Fruit fly (Drosophila melanogaster) whole organism, prepupa: ENCODE data around the gene CG5676.

ENCODE experiments used
- Blimp-1 ChIP-seq: fragments of 200-800 bp; sonication (Bioruptor generic); optimal IDR thresholded peaks from 3 replicates; lab custom pipeline; 2017; ENCODE audit warnings: missing biosample characterization, missing genetic modification characterization, mild to moderate bottlenecking, moderate library complexity, missing genetic modification reagents
- CG11902 ChIP-seq: fragments of 200-800 bp; sonication (Bioruptor generic); optimal IDR thresholded peaks from 3 replicates; lab custom pipeline; 2016; ENCODE audit warnings: missing biosample characterization, missing genetic modification characterization
- CG1621 ChIP-seq: fragments of 200-800 bp; sonication (Bioruptor generic); optimal IDR thresholded peaks from 3 replicates; lab custom pipeline; 2018; ENCODE audit warnings: missing biosample characterization, mild to moderate bottlenecking, missing genetic modification characterization
- CG16779 ChIP-seq: fragments of 200-800 bp; sonication (Bioruptor generic); optimal IDR thresholded peaks from 3 replicates; lab custom pipeline; 2017; ENCODE audit warnings: missing biosample characterization, mild to moderate bottlenecking, missing genetic modification characterization
- CG3032 ChIP-seq: fragments of 200-800 bp; optimal IDR thresholded peaks from 2 replicates; lab custom pipeline; 2019; ENCODE audit warnings: missing biosample characterization, mild to moderate bottlenecking, missing genetic modification characterization, moderate library complexity
- CG31627 ChIP-seq: fragments of 200-800 bp; sonication (Bioruptor generic); optimal IDR thresholded peaks from 3 replicates; lab custom pipeline; 2016; ENCODE audit warnings: missing biosample characterization, missing genetic modification characterization
- CG4318 ChIP-seq: fragments of 200-800 bp; sonication (Bioruptor generic); optimal IDR thresholded peaks from 3 replicates; lab custom pipeline; 2017; ENCODE audit warnings: missing biosample characterization, mild to moderate bottlenecking, missing genetic modification characterization
- CG6808 ChIP-seq: fragments of 200-800 bp; sonication (Bioruptor generic); optimal IDR thresholded peaks from 3 replicates; lab custom pipeline; 2017; ENCODE audit warnings: missing biosample characterization, missing genetic modification characterization, mild to moderate bottlenecking, moderate library complexity, missing genetic modification reagents
- CG8319 ChIP-seq: fragments of 200-800 bp; sonication (Bioruptor generic); optimal IDR thresholded peaks from 3 replicates; lab custom pipeline; 2016; ENCODE audit warnings: missing biosample characterization, missing genetic modification characterization
- CG8632 ChIP-seq: fragments of 200-800 bp; sonication (Bioruptor generic); optimal IDR thresholded peaks from 3 replicates; lab custom pipeline; 2016; ENCODE audit warnings: missing biosample characterization, missing genetic modification characterization
- CG9139 ChIP-seq: fragments of 200-800 bp; sonication (Bioruptor generic); optimal IDR thresholded peaks from 3 replicates; lab custom pipeline; 2017; ENCODE audit warnings: missing biosample characterization, mild to moderate bottlenecking, missing genetic modification characterization
- Eip78C ChIP-seq: fragments of 200-800 bp; sonication (Bioruptor generic); peaks from one replicate; lab custom pipeline; 2016; ENCODE audit warnings: missing biosample characterization, missing genetic modification characterization
- Eip93F ChIP-seq: fragments of 200-800 bp; sonication (Bioruptor generic); optimal IDR thresholded peaks from 2 replicates; lab custom pipeline; 2016; ENCODE audit warnings: missing biosample characterization, mild to moderate bottlenecking, missing genetic modification characterization
- Hr38 ChIP-seq: sonication (Bioruptor generic); optimal IDR thresholded peaks from 2 replicates; lab custom pipeline; 2016; ENCODE audit warnings: missing biosample characterization, missing genetic modification characterization
- Sox102F ChIP-seq: fragments of 200-800 bp; sonication (Bioruptor generic); optimal IDR thresholded peaks from 2 replicates; lab custom pipeline; 2016; ENCODE audit warnings: missing biosample characterization, mild to moderate bottlenecking, missing genetic modification characterization
- Sox14 ChIP-seq: fragments of 200-800 bp; sonication (Bioruptor generic); optimal IDR thresholded peaks from 3 replicates; lab custom pipeline; 2016; ENCODE audit warnings: missing biosample characterization, missing genetic modification characterization
- Sox15 ChIP-seq: fragments of 200-800 bp; sonication (Bioruptor generic); optimal IDR thresholded peaks from 3 replicates; lab custom pipeline; 2016; ENCODE audit warnings: missing biosample characterization, missing genetic modification characterization
- dac ChIP-seq: fragments of 200-800 bp; sonication (Bioruptor generic); optimal IDR thresholded peaks from 2 replicates; lab custom pipeline; 2017; ENCODE audit warnings: missing biosample characterization, mild to moderate bottlenecking, missing genetic modification characterization
- dsx ChIP-seq: fragments of 200-800 bp; optimal IDR thresholded peaks from 3 replicates; lab custom pipeline; 2019; ENCODE audit warnings: missing biosample characterization, mild to moderate bottlenecking, missing genetic modification characterization, moderate library complexity; ENCODE audit not compliant: poor library complexity, severe bottlenecking
- esn ChIP-seq: fragments of 200-800 bp; sonication (Bioruptor generic); optimal IDR thresholded peaks from 2 replicates; lab custom pipeline; 2016; ENCODE audit warnings: missing biosample characterization, mild to moderate bottlenecking, missing genetic modification characterization, moderate library complexity
- fkh ChIP-seq: fragments of 200-800 bp; sonication (Bioruptor generic); optimal IDR thresholded peaks from 3 replicates; lab custom pipeline; 2017; ENCODE audit warnings: missing biosample characterization, mild to moderate bottlenecking, missing genetic modification characterization, moderate library complexity
- lz ChIP-seq: fragments of 200-800 bp; sonication (Bioruptor generic); optimal IDR thresholded peaks from 3 replicates; lab custom pipeline; 2016; ENCODE audit warnings: missing biosample characterization, missing genetic modification characterization
- net ChIP-seq: fragments of 200-800 bp; sonication (Bioruptor generic); optimal IDR thresholded peaks from 3 replicates; lab custom pipeline; 2016; ENCODE audit warnings: missing biosample characterization, missing genetic modification characterization
- pdm3 ChIP-seq: fragments of 200-800 bp; sonication (Bioruptor generic); optimal IDR thresholded peaks from 3 replicates; lab custom pipeline; 2016; ENCODE audit warnings: missing biosample characterization, missing genetic modification characterization
- spab ChIP-seq: fragments of 200-800 bp; sonication (Bioruptor generic); optimal IDR thresholded peaks from 2 replicates; lab custom pipeline; 2017; ENCODE audit warnings: missing biosample characterization, mild to moderate bottlenecking, missing genetic modification characterization, missing genetic modification reagents
- topi ChIP-seq: fragments of 200-800 bp; sonication (Bioruptor generic); optimal IDR thresholded peaks from 3 replicates; lab custom pipeline; 2016; ENCODE audit warnings: missing biosample characterization, missing genetic modification characterization

The CG5676 gene

dm6 chr2L:10260750-10261493, 5.2 kb upstream of the CG5676 start, which contains the start of gene Pten (continued):
- TF ChIP-seq pdm3 (GFP tag; lab: Kevin White, UChicago) (no peak), CG8319 (peak; percentile 48), Eip93F (GFP tag; lab: Kevin White, UChicago) (no peak), Sox14 (GFP tag; lab: Kevin White, UChicago) (peak; percentile 55), fkh (GFP tag; lab: Kevin White, UChicago) (peak; percentile 86), dac (GFP tag; lab: Kevin White, UChicago) (no peak), Hr38 (no peak), CG16779 (tag; lab: Kevin White, UChicago) (no peak), spab (GFP tag; lab: Kevin White, UChicago) (no peak)

dm6 chr2L:10259960-10260749, 4.5 kb upstream of the CG5676 start:
- TF ChIP-seq CG8632 (GFP tag; lab: Kevin White, UChicago): no peak
- no peak for TF ChIP-seq CG9139 (GFP tag; lab: Kevin White, UChicago)
- TF ChIP-seq CG6808 (GFP tag; lab: Kevin White, UChicago): no peak
- no peak for TF ChIP-seq CG8319
- peak; percentile 83 for TF ChIP-seq Eip78C (GFP tag; lab: Kevin White, UChicago)
- no peak for TF ChIP-seq CG1621 (tag; lab: Kevin White, UChicago)
- TF ChIP-seq Sox15: no peak
- TF ChIP-seq, all 60 proteins: peak for 1

DNA sequence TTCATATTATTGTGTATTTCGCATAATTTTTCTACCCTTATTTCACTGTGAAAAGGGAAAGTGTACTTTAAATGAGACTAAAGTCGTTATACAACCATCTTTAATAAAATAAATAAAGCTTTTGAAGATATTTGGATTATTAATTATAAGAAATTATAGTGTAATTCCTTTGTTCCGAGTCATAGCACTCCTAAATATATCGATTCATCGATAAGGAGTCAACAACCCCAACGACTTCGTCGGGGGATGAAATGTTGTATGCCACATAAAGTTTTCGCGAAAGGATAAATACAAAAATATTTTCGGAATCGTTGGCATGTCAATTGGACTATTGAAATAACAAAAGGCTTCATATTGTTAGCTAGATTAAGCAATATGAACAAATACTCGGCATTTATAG, 4.1 kb downstream of the CG5676 start, which contains the start of gene Ror:
Gene Ror (plus strand): TSS at position 252 of the 400 bp plus-strand sequence.
- TF ChIP-seq pdm3 (GFP tag; lab: Kevin White, UChicago): no peak
- TF ChIP-seq CG4318 (GFP tag; lab: Kevin White, UChicago): no peak
- no peak for TF ChIP-seq Sox102F
- TF ChIP-seq topi: no peak
- TF ChIP-seq, all 60 proteins: peak for 0

DNA sequence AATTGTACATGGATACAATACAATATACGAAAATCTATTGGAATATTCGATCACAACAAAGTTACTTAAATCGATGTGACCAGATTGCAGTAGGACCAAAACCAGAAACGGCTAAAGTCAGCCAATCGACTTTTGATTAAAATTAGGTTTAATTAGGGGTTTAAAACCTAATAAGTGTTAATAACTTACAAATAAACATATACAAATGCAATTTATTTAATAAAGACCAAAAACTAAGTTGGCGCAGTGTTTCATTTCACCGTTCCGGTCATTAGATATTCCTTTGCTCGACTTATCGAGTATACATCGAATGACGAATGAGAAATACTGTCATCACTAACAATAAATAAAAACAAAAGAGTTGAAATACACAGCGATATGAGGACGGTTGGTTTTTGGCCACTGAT, 5.2 kb downstream of the CG5676 start, which contains the start of the genes bsk and CG31717:
Gene bsk (minus strand): TSS at position 61 of the 407 bp plus-strand sequence.
Gene CG31717 (plus strand): TSS at position 297 of the 407 bp plus-strand sequence.
- TF ChIP-seq CG3032 (tag; lab: Kevin White, UChicago): no peak
- no peak for TF ChIP-seq Hr38
- TF ChIP-seq CG31627 (GFP tag; lab: Kevin White, UChicago): no peak
- peak; percentile 6 for TF ChIP-seq esn (GFP tag; lab: Kevin White, UChicago)
- TF ChIP-seq lz (GFP tag; lab: Kevin White, UChicago): peak; percentile 10
- TF ChIP-seq CG11902 (GFP tag; lab: Kevin White, UChicago): no peak
- peak; percentile 36 for TF ChIP-seq fkh (GFP tag; lab: Kevin White, UChicago)
- TF ChIP-seq Eip78C (GFP tag; lab: Kevin White, UChicago): peak; percentile 79
- TF ChIP-seq dsx (GFP tag; lab: Kevin White, UChicago): peak; percentile 97
- TF ChIP-seq CG8319: no peak
- TF ChIP-seq Blimp-1: no peak
- TF ChIP-seq spab (GFP tag; lab: Kevin White, UChicago): no peak

DNA sequence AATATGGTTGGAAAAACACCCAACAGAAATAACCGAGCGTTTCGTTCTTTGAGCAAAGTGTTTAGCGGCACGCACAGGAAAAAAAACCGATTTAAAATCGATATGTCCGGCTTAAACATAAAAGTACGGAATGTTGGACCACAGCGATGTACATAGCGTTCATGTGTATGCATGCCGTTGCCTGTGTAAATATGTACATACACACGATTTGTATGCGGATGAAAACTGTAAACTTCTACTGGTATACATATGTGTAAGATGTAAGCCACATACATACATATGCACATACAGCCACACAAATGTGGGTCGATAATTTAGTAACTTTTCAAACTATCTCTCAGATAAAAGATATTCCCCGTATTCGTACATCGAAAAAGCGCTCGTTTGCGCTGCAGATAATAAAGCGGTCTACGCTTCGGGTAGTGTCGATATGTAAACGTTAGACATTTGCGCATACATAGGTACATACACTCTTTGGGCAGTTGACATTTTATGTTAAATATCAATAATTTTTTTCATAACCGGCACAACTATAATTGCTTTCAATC, 6.0 kb downstream of the CG5676 start:
- no peak for TF ChIP-seq net (GFP tag; lab: Kevin White, UChicago)
- peak; percentile 94 for TF ChIP-seq fkh (GFP tag; lab: Kevin White, UChicago)

- TF ChIP-seq CG31627 (GFP tag; lab: Kevin White, UChicago) (no peak), CG8319 (no peak), CG1621 (tag; lab: Kevin White, UChicago) (no peak)
These were observed 8.9 kb downstream of the CG5676 start, which contains the start of gene chico for dm6 chr2L:10246785-10247190. chico (minus strand) TSS chr2L:10247078.
